Worm (Caenorhabditis elegans): Measurements from ENCODE around the gene lev-9.

Gene lev-9

ce11 chrX:6321380-6321779 is 29.8 kb upstream of the lev-9 start:
- TF ChIP-seq nhr-10 (tag; optimal IDR thresholded peaks at IDR 0.05): no peak
- peak; percentile 52 for TF ChIP-seq nhr-25 (tag; optimal IDR thresholded peaks at IDR 0.05; ENCODE audit: borderline replicate concordance, insufficient read depth)

- TF ChIP-seq mdl-1 (tag; optimal IDR thresholded peaks at IDR 0.05) (peak in 1 of 2 experiments; percentile 45), spr-1 (tag; optimal IDR thresholded peaks at IDR 0.05) (peak; percentile 22), fos-1 (tag; optimal IDR thresholded peaks at IDR 0.05) (no peak), aha-1 (tag) (peak; percentile 40), hlh-30 (tag; optimal IDR thresholded peaks at IDR 0.05; ENCODE audit: insufficient read depth) (peak; percentile 42), unc-62 (GFP tag; optimal IDR thresholded peaks at IDR 0.05 in 1 of 2) (peak in 1 of 2 experiments; percentile 24), unc-62 (tag; optimal IDR thresholded peaks at IDR 0.05) (no peak), mxl-3 (GFP tag; optimal IDR thresholded peaks at IDR 0.05) (peak; percentile 46), zfp-3 (GFP tag; conservative IDR thresholded peaks at IDR 0.05) (no peak), nhr-28 (tag; optimal IDR thresholded peaks at IDR 0.05) (peak; percentile 55), ceh-20 (GFP tag; IDR thresholded peaks at IDR 0.05) (0 out of 2 replicates have a peak, but pooled peaks have one; percentile 16), fkh-10 (GFP tag; optimal IDR thresholded peaks at IDR 0.05) (no peak), tra-1 (GFP tag; IDR thresholded peaks at IDR 0.05) (0 out of 2 replicates have a peak, but pooled peaks have one; percentile 19), nhr-41 (GFP tag; IDR thresholded peaks at IDR 0.05) (no peak), rbr-2 (tag; optimal IDR thresholded peaks at IDR 0.05) (peak; percentile 2), nhr-48 (tag; optimal IDR thresholded peaks at IDR 0.05) (peak; percentile 86), hlh-11 (tag; optimal IDR thresholded peaks at IDR 0.05) (peak; percentile 51)
Measured at ce11 chrX:6320887-6321286, 29.4 kb upstream of the lev-9 start.

DNA sequence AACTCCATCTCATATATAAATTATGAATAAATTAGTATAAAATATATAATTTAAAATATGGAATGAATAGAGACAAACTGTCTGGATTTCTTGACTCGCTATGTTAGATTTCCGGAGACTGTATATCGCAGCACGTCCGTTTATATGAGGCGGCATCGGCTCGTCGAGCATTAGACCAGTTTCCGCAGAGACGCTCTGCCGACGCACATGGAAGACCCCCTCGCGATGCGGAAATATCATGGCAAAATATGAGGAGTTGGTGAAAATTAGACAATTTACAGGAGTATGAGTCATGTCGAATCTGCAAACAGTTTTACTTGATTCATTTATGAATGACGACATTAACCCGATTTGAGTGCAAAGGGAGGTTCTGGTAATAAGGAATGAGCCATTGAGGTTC is 28.0 kb upstream of the lev-9 start, which contains the start of gene chtb-3:
Gene chtb-3 (minus strand): TSS at position 101 of the 400 bp plus-strand sequence.
- TF ChIP-seq hmg-1.1 (GFP tag; IDR thresholded peaks at IDR 0.05) (no peak), aly-2 (tag; optimal IDR thresholded peaks at IDR 0.05) (no peak), duxl-1 (tag; optimal IDR thresholded peaks at IDR 0.05; ENCODE audit: poor library complexity) (no peak), Y5F2A.4 (GFP tag; optimal IDR thresholded peaks at IDR 0.05) (no peak), mep-1 (tag; optimal IDR thresholded peaks at IDR 0.05) (no peak), F37D6.2 (tag; optimal IDR thresholded peaks at IDR 0.05) (no peak), zfp-2 (tag; optimal IDR thresholded peaks at IDR 0.05) (no peak), hlh-30 (tag; optimal IDR thresholded peaks at IDR 0.05; ENCODE audit: insufficient read depth) (no peak)

ce11 chrX:6318803-6319202 is 27.3 kb upstream of the lev-9 start:
- TF ChIP-seq lin-39 (tag; optimal IDR thresholded peaks at IDR 0.05) (no peak), hlh-30 (tag; optimal IDR thresholded peaks at IDR 0.05; ENCODE audit: insufficient read depth) (peak; percentile 4), nhr-28 (tag; optimal IDR thresholded peaks at IDR 0.05) (peak; percentile 75), vab-7 (GFP tag; IDR thresholded peaks at IDR 0.05) (no peak), mes-2 (tag; optimal IDR thresholded peaks at IDR 0.05; ENCODE audit: poor library complexity, severe bottlenecking) (no peak), F26F4.8 (GFP tag; conservative IDR thresholded peaks at IDR 0.05) (no peak), D1046.2 (GFP tag; IDR thresholded peaks at IDR 0.05) (no peak), egl-43 (GFP tag; IDR thresholded peaks at IDR 0.05) (no peak), nhr-6 (tag; optimal IDR thresholded peaks at IDR 0.05) (no peak), F44E2.7 (GFP tag; IDR thresholded peaks at IDR 0.05) (no peak), nhr-111 (GFP tag; optimal IDR thresholded peaks at IDR 0.05) (no peak), unc-39 (tag; optimal IDR thresholded peaks at IDR 0.05) (no peak), ceh-32 (tag; optimal IDR thresholded peaks at IDR 0.05; ENCODE audit: poor library complexity) (no peak), nhr-25 (tag; optimal IDR thresholded peaks at IDR 0.05; ENCODE audit: borderline replicate concordance, insufficient read depth) (peak; percentile 58), nhr-102 (tag; optimal IDR thresholded peaks at IDR 0.05) (no peak), daf-16 (GFP tag; optimal IDR thresholded peaks at IDR 0.05) (no peak), daf-16 (tag; optimal IDR thresholded peaks at IDR 0.05) (no peak), lin-1 (GFP tag; IDR thresholded peaks at IDR 0.05) (no peak), snpc-1.2 (GFP tag; IDR thresholded peaks at IDR 0.05) (no peak), mdl-1 (tag; optimal IDR thresholded peaks at IDR 0.05) (peak in 1 of 2 experiments; percentile 35), set-16 (GFP tag; IDR thresholded peaks at IDR 0.05) (no peak), mxl-2 (GFP tag; conservative IDR thresholded peaks at IDR 0.05) (no peak), sdz-12 (GFP tag; optimal IDR thresholded peaks at IDR 0.05) (no peak), pqm-1 (tag; optimal IDR thresholded peaks at IDR 0.05) (no peak), ZK546.5 (tag; optimal IDR thresholded peaks at IDR 0.05) (no peak)
